Worm (Caenorhabditis elegans) whole organism, young adult: ENCODE data around the gene glb-11.

Experiments
- C17E4.6 ChIP-seq: fragments of 200-800 bp; sonication (Bioruptor generic); IDR thresholded peaks from 2 replicates; pipeline ENCODE4 v1.3.6; 2022; ENCODE audit warnings: missing genetic modification reagents, missing genetic modification characterization, missing compliant biosample characterization
- D2030.7 ChIP-seq: fragments of 200-800 bp; sonication (Bioruptor generic); IDR thresholded peaks from 2 replicates; pipeline ENCODE4 v1.3.6; 2022; ENCODE audit warnings: missing genetic modification reagents, missing genetic modification characterization, missing compliant biosample characterization
- F33H1.4 ChIP-seq: fragments of 200-800 bp; sonication (Bioruptor generic); IDR thresholded peaks from 2 replicates; pipeline ENCODE4 v1.3.6; 2022; ENCODE audit warnings: missing genetic modification reagents, missing genetic modification characterization, missing compliant biosample characterization
- F37B4.10 ChIP-seq: fragments of 200-800 bp; sonication (Bioruptor generic); IDR thresholded peaks from 2 replicates; pipeline ENCODE4 v1.3.6; 2022; ENCODE audit warnings: missing genetic modification characterization, missing compliant biosample characterization
- F39B2.1 ChIP-seq: fragments of 200-800 bp; sonication (Bioruptor generic); IDR thresholded peaks from 2 replicates; pipeline ENCODE4 v1.3.6; 2022; ENCODE audit warnings: missing genetic modification reagents, missing genetic modification characterization, missing compliant biosample characterization
- F57A8.1 ChIP-seq: fragments of 200-800 bp; sonication (Bioruptor generic); optimal IDR thresholded peaks from 2 replicates; lab custom pipeline; 2018; ENCODE audit warnings: mild to moderate bottlenecking, missing genetic modification characterization, moderate library complexity, missing compliant biosample characterization
- K11D2.4 ChIP-seq: fragments of 200-800 bp; sonication (Bioruptor generic); IDR thresholded peaks from 2 replicates; pipeline ENCODE4 v1.3.6; 2022; ENCODE audit warnings: missing genetic modification reagents, missing genetic modification characterization, missing compliant biosample characterization
- Y67H2A.10 ChIP-seq: fragments of 200-800 bp; sonication (Bioruptor generic); conservative IDR thresholded peaks from 2 replicates; pipeline ENCODE4 v1.3.6; 2022; ENCODE audit warnings: missing genetic modification reagents, missing genetic modification characterization, missing compliant biosample characterization
- Y79H2A.3 ChIP-seq: fragments of 200-800 bp; sonication (Bioruptor generic); conservative IDR thresholded peaks from 2 replicates; pipeline ENCODE4 v1.3.6; 2022; ENCODE audit warnings: missing genetic modification reagents, missing genetic modification characterization, missing compliant biosample characterization
- akir-1 ChIP-seq: fragments of 200-800 bp; sonication (Bioruptor generic); optimal IDR thresholded peaks from 2 replicates; lab custom pipeline; 2018; ENCODE audit warnings: mild to moderate bottlenecking, missing genetic modification characterization, moderate library complexity, missing compliant biosample characterization
- ama-1 ChIP-seq, 3 experiments: fragments of 150-350 bp in 1 of 3; sonication (generic microtip) in 2 of 3; optimal IDR thresholded peaks; 2 replicates each; lab custom pipeline; 2014 to 2018; ENCODE audit warnings: missing biosample characterization in 2 of 3, missing genetic modification characterization in 2 of 3, missing genetic modification reagents in 2 of 3
- atf-7 ChIP-seq: sonication (generic microtip); optimal IDR thresholded peaks from 2 replicates; lab custom pipeline; 2017; ENCODE audit warnings: mild to moderate bottlenecking, missing genetic modification characterization, missing compliant biosample characterization
- athp-1 ChIP-seq: sonication (generic microtip); optimal IDR thresholded peaks from 2 replicates; lab custom pipeline; 2017; ENCODE audit warnings: mild to moderate bottlenecking, missing genetic modification characterization, missing compliant biosample characterization
- attf-3 ChIP-seq: fragments of 200-800 bp; sonication (Bioruptor generic); conservative IDR thresholded peaks from 2 replicates; pipeline ENCODE4 v1.3.6; 2022; ENCODE audit warnings: missing genetic modification reagents, missing genetic modification characterization, missing compliant biosample characterization
- attf-5 ChIP-seq: fragments of 200-800 bp; sonication (Bioruptor generic); optimal IDR thresholded peaks from 2 replicates; lab custom pipeline; 2018; ENCODE audit warnings: mild to moderate bottlenecking, missing genetic modification characterization, missing compliant biosample characterization
- attf-6 ChIP-seq: fragments of 200-800 bp; sonication (Bioruptor generic); IDR thresholded peaks from 2 replicates; pipeline ENCODE4 v1.3.6; 2022; ENCODE audit warnings: missing genetic modification reagents, missing genetic modification characterization, missing compliant biosample characterization
- bed-1 ChIP-seq: fragments of 200-800 bp; sonication (Bioruptor generic); IDR thresholded peaks from 2 replicates; pipeline ENCODE4 v1.3.6; 2022; ENCODE audit warnings: missing genetic modification reagents, missing genetic modification characterization, missing compliant biosample characterization
- cebp-2 ChIP-seq: fragments of 200-800 bp; sonication (Bioruptor generic); IDR thresholded peaks from 2 replicates; pipeline ENCODE4 v1.3.6; 2022; ENCODE audit warnings: missing genetic modification characterization, missing compliant biosample characterization
- ceh-40 ChIP-seq: fragments of 200-800 bp; sonication (Bioruptor generic); IDR thresholded peaks from 2 replicates; pipeline ENCODE4 v1.3.6; 2022; ENCODE audit warnings: missing genetic modification characterization, missing compliant biosample characterization
- dox-1 ChIP-seq: fragments of 200-800 bp; sonication (Bioruptor generic); IDR thresholded peaks from 2 replicates; pipeline ENCODE4 v1.3.6; 2022; ENCODE audit warnings: missing genetic modification reagents, missing genetic modification characterization, missing compliant biosample characterization
- efl-1 ChIP-seq: fragments of 150-350 bp; optimal IDR thresholded peaks from 2 replicates; lab custom pipeline; 2014; ENCODE audit warnings: missing biosample characterization, missing genetic modification reagents, missing genetic modification characterization
- ekl-4 ChIP-seq: fragments of 200-800 bp; sonication (Bioruptor generic); IDR thresholded peaks from 2 replicates; pipeline ENCODE4 v1.3.6; 2022; ENCODE audit warnings: missing genetic modification reagents, missing genetic modification characterization, missing compliant biosample characterization
- ets-4 ChIP-seq: fragments of 200-800 bp; sonication (Bioruptor generic); optimal IDR thresholded peaks from 2 replicates; lab custom pipeline; 2018; ENCODE audit warnings: mild to moderate bottlenecking, missing genetic modification characterization, missing compliant biosample characterization
- hlh-12 ChIP-seq: sonication (generic microtip); optimal IDR thresholded peaks from 2 replicates; lab custom pipeline; 2016; ENCODE audit warnings: missing genetic modification characterization, missing compliant biosample characterization
- hlh-26 ChIP-seq: fragments of 200-800 bp; sonication (Bioruptor generic); conservative IDR thresholded peaks from 2 replicates; pipeline ENCODE4 v1.3.6; 2022; ENCODE audit warnings: missing genetic modification reagents, missing genetic modification characterization, missing compliant biosample characterization
- lag-1 ChIP-seq: fragments of 200-800 bp; sonication (Bioruptor generic); IDR thresholded peaks from 2 replicates; pipeline ENCODE4 v1.3.6; 2022; ENCODE audit warnings: missing genetic modification reagents, missing genetic modification characterization, missing compliant biosample characterization
- let-607 ChIP-seq, 2 experiments: fragments of 200-800 bp in 1 of 2; sonication (Bioruptor generic) in 1 of 2; sonication (generic microtip) in 1 of 2; optimal IDR thresholded peaks; 2 replicates each; lab custom pipeline; 2016 to 2018; ENCODE audit warnings: mild to moderate bottlenecking in 2 of 2, missing compliant biosample characterization in 2 of 2, missing genetic modification characterization in 2 of 2, moderate library complexity in 2 of 2, missing genotype in 1 of 2
- lin-26 ChIP-seq: fragments of 200-800 bp; sonication (Bioruptor generic); IDR thresholded peaks from 2 replicates; pipeline ENCODE4 v1.3.6; 2022; ENCODE audit warnings: missing genetic modification reagents, missing genetic modification characterization, missing compliant biosample characterization
- lin-35 ChIP-seq, 3 experiments: fragments of 150-350 bp in 2 of 3; sonication (generic microtip) in 1 of 3; optimal IDR thresholded peaks; 2 replicates each; lab custom pipeline; 2014 to 2018; ENCODE audit warnings: missing biosample characterization in 3 of 3, missing genetic modification characterization in 3 of 3, missing genetic modification reagents in 3 of 3
- madf-10 ChIP-seq: sonication (generic microtip); optimal IDR thresholded peaks from 2 replicates; lab custom pipeline; 2016; ENCODE audit warnings: mild to moderate bottlenecking, missing genetic modification characterization, missing compliant biosample characterization
- madf-3 ChIP-seq: fragments of 200-800 bp; sonication (Bioruptor generic); IDR thresholded peaks from 2 replicates; pipeline ENCODE4 v1.3.6; 2022; ENCODE audit warnings: missing genetic modification reagents, missing genetic modification characterization, missing compliant biosample characterization
- madf-8 ChIP-seq: fragments of 200-800 bp; sonication (Bioruptor generic); conservative IDR thresholded peaks from 2 replicates; pipeline ENCODE4 v1.3.6; 2022; ENCODE audit warnings: missing genetic modification reagents, missing genetic modification characterization, missing compliant biosample characterization
- mcd-1 ChIP-seq: fragments of 200-800 bp; sonication (Bioruptor generic); IDR thresholded peaks from 2 replicates; pipeline ENCODE4 v1.3.6; 2022; ENCODE audit warnings: missing genetic modification reagents, missing genetic modification characterization, missing compliant biosample characterization
- mel-28 ChIP-seq: sonication (generic microtip); optimal IDR thresholded peaks from 2 replicates; lab custom pipeline; 2016; ENCODE audit warnings: borderline replicate concordance, mild to moderate bottlenecking, missing genetic modification characterization, missing compliant biosample characterization
- nfya-1 ChIP-seq: sonication (generic microtip); optimal IDR thresholded peaks from 2 replicates; lab custom pipeline; 2017; ENCODE audit warnings: antibody characterized with exemption, missing compliant biosample characterization, missing genetic modification characterization, borderline replicate concordance; ENCODE audit not compliant: insufficient read depth
- nfyb-1 ChIP-seq: fragments of 200-800 bp; sonication (Bioruptor generic); IDR thresholded peaks from 2 replicates; pipeline ENCODE4 v1.3.6; 2022; ENCODE audit warnings: missing genetic modification reagents, missing genetic modification characterization, missing compliant biosample characterization
- nhr-120 ChIP-seq: fragments of 200-800 bp; sonication (Bioruptor generic); IDR thresholded peaks from 2 replicates; pipeline ENCODE4 v1.3.6; 2022; ENCODE audit warnings: missing genetic modification characterization, missing compliant biosample characterization
- nhr-27 ChIP-seq: fragments of 200-800 bp; sonication (Bioruptor generic); optimal IDR thresholded peaks from 2 replicates; lab custom pipeline; 2018; ENCODE audit warnings: mild to moderate bottlenecking, missing genetic modification characterization, moderate library complexity, missing compliant biosample characterization
- nhr-90 ChIP-seq: sonication (generic microtip); optimal IDR thresholded peaks from 2 replicates; lab custom pipeline; 2016; ENCODE audit warnings: missing genotype, mild to moderate bottlenecking, missing genetic modification characterization, missing compliant biosample characterization
- pha-4 ChIP-seq: fragments of 150-350 bp; sonication (generic microtip); optimal IDR thresholded peaks from 2 replicates; lab custom pipeline; 2014; ENCODE audit warnings: missing biosample characterization, missing genetic modification reagents, missing genetic modification characterization
- rec-8 ChIP-seq, 2 experiments: sonication (generic microtip); optimal IDR thresholded peaks; 2 replicates each; lab custom pipeline; 2016; ENCODE audit warnings: mild to moderate bottlenecking in 2 of 2, missing genetic modification characterization in 2 of 2, missing genetic modification reagents in 2 of 2, missing genotype in 2 of 2, missing biosample characterization in 1 of 2, missing compliant biosample characterization in 1 of 2, moderate library complexity in 1 of 2
- sdz-38 ChIP-seq: sonication (generic microtip); optimal IDR thresholded peaks from 2 replicates; lab custom pipeline; 2016; ENCODE audit warnings: missing genotype, missing genetic modification characterization, missing compliant biosample characterization
- snpc-1.1 ChIP-seq: sonication (generic microtip); optimal IDR thresholded peaks from 2 replicates; lab custom pipeline; 2017; ENCODE audit warnings: missing genetic modification characterization, mild to moderate bottlenecking, missing compliant biosample characterization, antibody characterized with exemption, moderate library complexity, missing genotype, missing genetic modification reagents; ENCODE audit not compliant: insufficient read depth
- snpc-3.4 ChIP-seq: sonication (generic microtip); optimal IDR thresholded peaks from 2 replicates; lab custom pipeline; 2017; ENCODE audit warnings: missing genetic modification characterization, mild to moderate bottlenecking, missing compliant biosample characterization, antibody characterized with exemption, moderate library complexity, missing genotype, missing genetic modification reagents
- snpc-4 ChIP-seq, 5 experiments: fragments of 150-350 bp in 1 of 5; sonication (generic microtip) in 4 of 5; optimal IDR thresholded peaks; 2 replicates each; lab custom pipeline; 2014 to 2018; ENCODE audit warnings: missing genetic modification characterization in 5 of 5, missing biosample characterization in 3 of 5, antibody characterized with exemption in 2 of 5, mild to moderate bottlenecking in 2 of 5, missing compliant biosample characterization in 2 of 5, missing genotype in 2 of 5, moderate library complexity in 2 of 5, missing genetic modification reagents in 1 of 5
- unc-130 ChIP-seq: sonication (generic microtip); optimal IDR thresholded peaks from 2 replicates; lab custom pipeline; 2016; ENCODE audit warnings: missing genetic modification reagents, missing genetic modification characterization, missing compliant biosample characterization
- ztf-25 ChIP-seq: fragments of 200-800 bp; sonication (Bioruptor generic); IDR thresholded peaks from 2 replicates; pipeline ENCODE4 v1.3.6; 2022; ENCODE audit warnings: missing genetic modification reagents, missing genetic modification characterization, missing compliant biosample characterization

The glb-11 gene

DNA sequence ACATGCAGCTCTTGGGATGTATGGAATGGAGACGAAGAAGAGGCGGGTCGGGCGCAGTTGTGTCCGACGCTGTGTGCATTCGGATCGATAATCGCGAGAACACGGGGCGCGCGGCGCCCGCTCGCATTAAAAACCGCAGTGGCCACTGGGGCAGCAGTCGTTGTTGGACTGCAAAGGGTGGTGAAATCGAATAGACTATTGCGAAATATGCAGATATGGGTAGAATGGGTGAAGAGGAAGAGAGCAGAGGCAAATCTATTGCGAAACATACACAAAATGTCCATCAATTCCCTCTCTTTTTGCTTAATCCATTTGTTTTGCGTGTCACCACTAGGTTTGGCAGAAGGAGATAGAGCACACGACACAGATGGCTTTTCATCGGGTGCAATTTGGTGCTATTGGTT lies 26.1 kb upstream of the glb-11 start (continued):
- TF ChIP-seq nhr-27 (tag; lab: Kevin White, UChicago) (peak; percentile 67), C17E4.6 (GFP tag; lab: Robert Waterston, UW) (no peak), ekl-4 (GFP tag; lab: Robert Waterston, UW) (no peak), bed-1 (no peak), attf-3 (GFP tag; lab: Robert Waterston, UW) (no peak), snpc-3.4 (tag; lab: Kevin White, UChicago) (no peak), madf-8 (GFP tag; lab: Robert Waterston, UW) (no peak), efl-1 (GFP tag; lab: Kevin White, UChicago) (no peak), D2030.7 (GFP tag; lab: Robert Waterston, UW) (no peak), pha-4 (no peak), akir-1 (GFP tag; lab: Kevin White, UChicago) (no peak), F33H1.4 (no peak), F37B4.10 (GFP tag; lab: Robert Waterston, UW) (no peak), attf-6 (GFP tag; lab: Robert Waterston, UW) (no peak), let-607 (tag; optimal IDR thresholded peaks at IDR 0.05; lab: Kevin White, UChicago) (peak; percentile 13 to 21), Y67H2A.10 (GFP tag; lab: Robert Waterston, UW) (no peak), madf-3 (no peak), nfya-1 (tag; lab: Kevin White, UChicago) (no peak), hlh-12 (tag; lab: Kevin White, UChicago) (no peak), atf-7 (tag; lab: Kevin White, UChicago) (no peak), F39B2.1 (GFP tag; lab: Robert Waterston, UW) (no peak), F57A8.1 (GFP tag; lab: Kevin White, UChicago) (no peak), nhr-120 (no peak), lin-35 (GFP tag; optimal IDR thresholded peaks at IDR 0.05; lab: Kevin White, UChicago) (peak in 1 of 3 experiments; percentile 55), snpc-1.1 (no peak), ets-4 (no peak), ceh-40 (GFP tag; lab: Robert Waterston, UW) (no peak), nhr-90 (peak; percentile 7), lag-1 (GFP tag; lab: Robert Waterston, UW) (no peak), hlh-26 (GFP tag; lab: Robert Waterston, UW) (no peak), sdz-38 (tag; lab: Kevin White, UChicago) (no peak), mel-28 (no peak), athp-1 (tag; lab: Kevin White, UChicago) (peak; percentile 2), ztf-25 (GFP tag; lab: Robert Waterston, UW) (no peak), nfyb-1 (GFP tag; lab: Robert Waterston, UW) (peak; percentile 76), Y79H2A.3 (GFP tag; lab: Robert Waterston, UW) (no peak), lin-26 (GFP tag; lab: Robert Waterston, UW) (0 out of 2 replicates have a peak, but pooled peaks have one; percentile 30), dox-1 (GFP tag; lab: Robert Waterston, UW) (peak; percentile 51; the same call in 1 of the 2 replicates), madf-10 (tag; lab: Kevin White, UChicago) (peak; percentile 78), attf-5 (GFP tag; lab: Kevin White, UChicago) (peak; percentile 86), K11D2.4 (GFP tag; lab: Robert Waterston, UW) (0 out of 2 replicates have a peak, but pooled peaks have one; percentile 42), mcd-1 (peak; percentile 31; the same call in 1 of the 2 replicates), rec-8 (tag; optimal IDR thresholded peaks at IDR 0.05; lab: Kevin White, UChicago) (no peak), ama-1 (optimal IDR thresholded peaks at IDR 0.05; lab: Kevin White, UChicago) (peak; percentile 41), ama-1 (GFP tag; optimal IDR thresholded peaks at IDR 0.05; lab: Kevin White, UChicago) (no peak), cebp-2 (GFP tag; lab: Robert Waterston, UW) (no peak), snpc-4 (GFP tag; optimal IDR thresholded peaks at IDR 0.05; lab: Kevin White, UChicago) (peak; percentile 17), snpc-4 (tag; optimal IDR thresholded peaks at IDR 0.05; lab: Kevin White, UChicago) (peak in 3 of 4 experiments; percentile 27 to 61 (median 41)), unc-130 (GFP tag; lab: Kevin White, UChicago) (no peak)
